Worm (Caenorhabditis elegans) whole organism, midembryonic: ENCODE measurements around the gene mfsd-10.

Experiments
- flt-1 ChIP-seq: fragments of 200-800 bp; sonication (Bioruptor generic); IDR thresholded peaks from 2 replicates; pipeline ENCODE4 v1.3.6; 2022; ENCODE audit warnings: missing genetic modification characterization, missing compliant biosample characterization
- ztf-23 ChIP-seq: fragments of 200-800 bp; sonication (Bioruptor generic); IDR thresholded peaks from 2 replicates; pipeline ENCODE4 v1.3.6; 2022; ENCODE audit warnings: missing genetic modification reagents, missing genetic modification characterization, missing compliant biosample characterization

- no peak for TF ChIP-seq ztf-23 (GFP tag; lab: Robert Waterston, UW)
- no peak for TF ChIP-seq flt-1 (GFP tag; lab: Robert Waterston, UW)
Observed at ce11 chrX:17403058-17403457, 34.6 kb upstream of the mfsd-10 start.
